Fruit fly (Drosophila melanogaster): ENCODE data around the gene CG10853.

The CG10853 gene

DNA sequence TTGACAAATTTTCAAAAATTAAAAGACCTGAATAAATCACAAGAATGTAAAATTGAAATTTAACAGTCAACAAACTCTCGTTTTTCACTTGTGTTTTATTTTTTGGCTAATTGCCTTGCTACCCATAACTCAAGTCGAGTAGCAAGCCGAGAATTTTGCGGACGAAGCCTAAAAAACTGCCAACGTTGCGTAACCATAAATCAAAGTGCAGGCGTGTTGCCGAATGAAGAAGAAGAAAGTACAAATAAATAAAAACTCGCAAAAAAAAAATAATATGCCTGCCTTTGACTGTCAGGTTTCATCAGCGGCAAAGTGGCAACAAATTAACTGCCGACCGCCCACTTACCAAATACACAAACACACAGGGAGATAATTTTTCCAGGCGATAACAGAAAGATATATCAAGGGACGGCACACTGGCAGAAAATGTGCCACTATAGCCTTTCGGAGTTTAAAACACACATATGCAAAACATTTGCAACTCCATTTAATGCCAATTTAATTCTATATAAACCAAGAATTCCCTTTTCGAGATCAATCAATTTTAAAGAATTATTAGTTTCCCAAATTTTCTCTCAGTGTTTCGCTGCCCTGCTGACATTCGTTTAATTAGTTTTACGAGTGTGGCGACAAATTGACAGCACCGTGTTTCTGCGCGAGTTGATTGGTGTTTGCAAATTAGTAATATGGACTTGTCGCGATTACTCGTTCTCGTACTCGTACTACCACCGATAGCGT is 19.3 kb upstream of the CG10853 start (continued):
- TF ChIP-seq CG8359 (GFP tag; optimal IDR thresholded peaks at IDR 0.05; ENCODE audit: borderline replicate concordance) (no peak), CTCF (GFP tag; optimal IDR thresholded peaks at IDR 0.05) (no peak), jigr1 (GFP tag; IDR thresholded peaks at IDR 0.05) (0 out of 3 replicates have a peak, but pooled peaks have one; percentile 23), mam (GFP tag; optimal IDR thresholded peaks at IDR 0.05) (peak; percentile 95), CG4424 (GFP tag; optimal IDR thresholded peaks at IDR 0.05) (peak; percentile 63), grau (tag; optimal IDR thresholded peaks at IDR 0.05) (peak; percentile 89), CG34376 (GFP tag; optimal IDR thresholded peaks at IDR 0.05) (peak; percentile 85), salm (tag; optimal IDR thresholded peaks at IDR 0.05) (peak; percentile 58), CG4820 (GFP tag; optimal IDR thresholded peaks at IDR 0.05) (peak; percentile 72), kni (GFP tag; optimal IDR thresholded peaks at IDR 0.05) (no peak), ATbp (GFP tag; optimal IDR thresholded peaks at IDR 0.05) (peak; percentile 76), Asciz (GFP tag; optimal IDR thresholded peaks at IDR 0.05) (peak; percentile 65), chinmo (GFP tag; IDR thresholded peaks at IDR 0.05; ENCODE audit: partially characterized antibody) (no peak), zen2 (GFP tag; IDR thresholded peaks at IDR 0.05; ENCODE audit: partially characterized antibody) (no peak), fd3F (GFP tag; optimal IDR thresholded peaks at IDR 0.05) (peak; percentile 89), seq (GFP tag; IDR thresholded peaks at IDR 0.05) (peak; percentile 86), Hand (GFP tag; optimal IDR thresholded peaks at IDR 0.05) (peak; percentile 89), tgo (GFP tag; IDR thresholded peaks at IDR 0.05) (peak; percentile 87), CG14710 (tag; optimal IDR thresholded peaks at IDR 0.05) (no peak), phol (tag; optimal IDR thresholded peaks at IDR 0.05) (peak; percentile 64), CG2712 (tag; optimal IDR thresholded peaks at IDR 0.05) (peak; percentile 68), CG8089 (GFP tag; optimal IDR thresholded peaks at IDR 0.05) (peak; percentile 57), pnt (GFP tag; optimal IDR thresholded peaks at IDR 0.05) (peak; percentile 60), CG6683 (GFP tag; optimal IDR thresholded peaks at IDR 0.05) (peak; percentile 77), Sin3A (optimal IDR thresholded peaks at IDR 0.05) (no peak), CG15011 (GFP tag; optimal IDR thresholded peaks at IDR 0.05) (peak; percentile 84), Camta (GFP tag; optimal IDR thresholded peaks at IDR 0.05) (peak; percentile 68), her (GFP tag; optimal IDR thresholded peaks at IDR 0.05) (peak; percentile 81), Oaz (GFP tag; IDR thresholded peaks at IDR 0.05) (peak; percentile 86), CHES-1-like (GFP tag; optimal IDR thresholded peaks at IDR 0.05) (peak; percentile 90), HHEX (GFP tag; optimal IDR thresholded peaks at IDR 0.05) (peak; percentile 87), wdn (GFP tag; IDR thresholded peaks at IDR 0.05) (peak; percentile 91), CG6689 (GFP tag; IDR thresholded peaks at IDR 0.05) (peak; percentile 75), gem (tag; optimal IDR thresholded peaks at IDR 0.05) (peak; percentile 87), pita (GFP tag; optimal IDR thresholded peaks at IDR 0.05) (no peak), Drgx (GFP tag; IDR thresholded peaks at IDR 0.05) (peak; percentile 69), onecut (GFP tag; IDR thresholded peaks at IDR 0.05) (peak; percentile 72), hkb (optimal IDR thresholded peaks at IDR 0.05) (no peak), hkb (GFP tag; IDR thresholded peaks at IDR 0.05) (peak; percentile 93), Meics (GFP tag; optimal IDR thresholded peaks at IDR 0.05) (peak; percentile 93), nmo (GFP tag; optimal IDR thresholded peaks at IDR 0.05) (peak; percentile 82), ara (GFP tag; IDR thresholded peaks at IDR 0.05) (peak; percentile 62; the same call in 1 of the 2 replicates), CG2120 (GFP tag; optimal IDR thresholded peaks at IDR 0.05) (peak; percentile 98), ttk (GFP tag; IDR thresholded peaks at IDR 0.05) (peak; percentile 75), Nf-YB (GFP tag; optimal IDR thresholded peaks at IDR 0.05) (peak; percentile 59), Vsx1 (GFP tag; optimal IDR thresholded peaks at IDR 0.05) (peak; percentile 46), emc (GFP tag; optimal IDR thresholded peaks at IDR 0.05) (peak; percentile 87), CG15073 (GFP tag; optimal IDR thresholded peaks at IDR 0.05) (no peak), Nf-YC (tag; optimal IDR thresholded peaks at IDR 0.05) (peak; percentile 70), unc-4 (GFP tag; IDR thresholded peaks at IDR 0.05; ENCODE audit: partially characterized antibody) (no peak)
